Worm (Caenorhabditis elegans) whole organism, early embryonic: ENCODE measurements around the gene dop-4.

Experiments
- B0310.2 ChIP-seq: sonication (generic microtip); optimal IDR thresholded peaks from 2 replicates; lab custom pipeline; 2016; ENCODE audit warnings: mild to moderate bottlenecking, missing genetic modification characterization, missing compliant biosample characterization
- F13C5.2 ChIP-seq: sonication (generic microtip); optimal IDR thresholded peaks from 2 replicates; lab custom pipeline; 2017; ENCODE audit warnings: mild to moderate bottlenecking, missing genetic modification characterization, inconsistent platforms, missing compliant biosample characterization
- aly-1 ChIP-seq: sonication (generic microtip); optimal IDR thresholded peaks from 2 replicates; lab custom pipeline; 2016; ENCODE audit warnings: missing genetic modification characterization, missing compliant biosample characterization
- ama-1 ChIP-seq: fragments of 150-350 bp; optimal IDR thresholded peaks from 2 replicates; lab custom pipeline; 2014
- ceh-13 ChIP-seq: fragments of 200-800 bp; sonication (Bioruptor generic); optimal IDR thresholded peaks from 2 replicates; lab custom pipeline; 2018; ENCODE audit warnings: mild to moderate bottlenecking, missing genetic modification characterization, missing compliant biosample characterization
- ceh-36 ChIP-seq: sonication (generic microtip); optimal IDR thresholded peaks from 2 replicates; lab custom pipeline; 2016; ENCODE audit warnings: missing genetic modification characterization, inconsistent platforms, missing compliant biosample characterization
- ets-7 ChIP-seq: sonication (generic microtip); optimal IDR thresholded peaks from 2 replicates; lab custom pipeline; 2016; ENCODE audit warnings: missing genotype, missing genetic modification characterization, missing compliant biosample characterization
- flt-1 ChIP-seq: fragments of 200-800 bp; sonication (Bioruptor generic); IDR thresholded peaks from 2 replicates; pipeline ENCODE4 v1.3.6; 2022; ENCODE audit warnings: missing genetic modification characterization, missing compliant biosample characterization
- hmbx-1 ChIP-seq: sonication (generic microtip); optimal IDR thresholded peaks from 2 replicates; lab custom pipeline; 2016; ENCODE audit warnings: mild to moderate bottlenecking, missing genetic modification characterization, missing compliant biosample characterization
- hmg-4 ChIP-seq: fragments of 200-800 bp; sonication (Bioruptor generic); optimal IDR thresholded peaks from 2 replicates; lab custom pipeline; 2018; ENCODE audit warnings: mild to moderate bottlenecking, missing genetic modification characterization, missing compliant biosample characterization
- hnd-1 ChIP-seq: sonication (generic microtip); optimal IDR thresholded peaks from 2 replicates; lab custom pipeline; 2016; ENCODE audit warnings: missing genetic modification characterization, missing compliant biosample characterization
- pes-1 ChIP-seq: fragments of 200-800 bp; sonication (Bioruptor generic); IDR thresholded peaks from 2 replicates; pipeline ENCODE4 v1.3.6; 2022; ENCODE audit warnings: missing genetic modification reagents, missing genetic modification characterization, missing compliant biosample characterization
- scrt-1 ChIP-seq: fragments of 200-800 bp; sonication (Bioruptor generic); IDR thresholded peaks from 2 replicates; pipeline ENCODE4 v1.3.6; 2022; ENCODE audit warnings: missing genetic modification characterization, missing compliant biosample characterization
- sea-1 ChIP-seq: fragments of 200-800 bp; sonication (Bioruptor generic); conservative IDR thresholded peaks from 2 replicates; pipeline ENCODE4 v1.3.6; 2022; ENCODE audit warnings: missing genetic modification characterization, missing compliant biosample characterization
- tbx-11 ChIP-seq: fragments of 200-800 bp; sonication (Bioruptor generic); IDR thresholded peaks from 2 replicates; pipeline ENCODE4 v1.3.6; 2022; ENCODE audit warnings: missing genetic modification characterization, missing compliant biosample characterization
- tbx-37 ChIP-seq: fragments of 200-800 bp; sonication (Bioruptor generic); conservative IDR thresholded peaks from 2 replicates; pipeline ENCODE4 v1.3.6; 2022; ENCODE audit warnings: missing genetic modification reagents, missing genetic modification characterization, missing compliant biosample characterization
- tra-4 ChIP-seq: sonication (generic microtip); optimal IDR thresholded peaks from 2 replicates; lab custom pipeline; 2017; ENCODE audit warnings: missing genetic modification characterization, missing compliant biosample characterization

Gene dop-4

DNA sequence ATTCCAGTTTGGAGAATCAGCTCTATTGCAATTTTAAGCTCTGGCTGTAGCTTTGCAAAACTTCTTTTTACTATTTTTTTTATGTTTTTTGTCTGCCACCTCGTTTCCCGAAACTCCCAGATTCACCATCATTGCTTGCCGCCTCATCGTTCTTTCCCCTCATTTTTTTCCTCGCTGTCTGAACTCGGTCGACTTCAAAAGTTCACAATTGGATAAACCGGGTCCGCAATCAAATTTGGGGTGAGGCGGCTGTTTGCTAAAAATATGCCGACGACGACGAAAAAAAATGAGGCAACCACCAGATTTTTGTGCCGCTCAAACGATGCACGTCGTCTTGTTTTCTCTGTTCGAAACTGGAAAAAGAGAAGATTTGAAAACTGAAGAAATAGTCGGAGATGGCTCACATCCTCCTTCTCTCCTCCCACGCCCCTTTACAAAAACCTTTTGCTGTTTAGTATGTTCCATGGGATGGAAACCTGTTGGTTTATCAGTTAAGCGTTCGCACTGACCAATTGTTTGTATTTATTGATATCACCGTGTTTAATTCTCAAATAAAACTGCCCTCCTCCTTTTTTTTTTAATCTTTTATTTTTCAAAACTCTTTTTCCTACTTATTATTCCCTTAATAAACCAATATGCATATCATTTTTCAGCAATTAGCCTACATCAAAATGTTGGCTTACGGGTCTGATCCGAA, at the start of gene dop-4:
Gene dop-4 (plus strand): TSS at position 647 of the 697 bp plus-strand sequence.
- TF ChIP-seq tbx-11 (GFP tag; lab: Robert Waterston, UW) (no peak), hmg-4 (no peak)

DNA sequence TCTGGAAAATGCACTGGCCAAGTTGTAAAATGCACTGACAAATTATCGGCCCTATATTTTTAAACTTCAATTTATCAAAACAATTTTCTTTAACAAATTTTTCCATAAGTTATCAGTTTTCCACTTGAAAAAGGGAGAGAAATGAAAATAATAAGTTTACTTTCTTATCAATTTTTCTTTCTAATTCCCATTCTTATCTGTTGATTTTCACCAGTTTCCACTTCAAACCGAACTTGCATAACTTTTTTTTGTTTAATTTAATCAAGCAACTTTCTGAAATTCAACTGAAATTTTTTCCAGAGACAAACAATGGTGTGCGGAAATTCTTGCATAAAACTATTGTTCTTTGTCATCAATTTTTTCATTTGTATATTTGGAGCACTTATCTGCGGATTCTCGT, 49.3 kb upstream of the dop-4 start, which contains the start of gene tsp-9:
Gene tsp-9 (plus strand): TSS at position 301 of the 400 bp plus-strand sequence.
- TF ChIP-seq hmg-4: no peak
- no peak for TF ChIP-seq scrt-1 (GFP tag; lab: Robert Waterston, UW)
- TF ChIP-seq tbx-37 (GFP tag; lab: Robert Waterston, UW): no peak
- TF ChIP-seq hmbx-1 (tag; lab: Kevin White, UChicago): no peak
- TF ChIP-seq ets-7 (tag; lab: Kevin White, UChicago): no peak
- no peak for TF ChIP-seq pes-1 (GFP tag; lab: Robert Waterston, UW)
- no peak for TF ChIP-seq ama-1 (lab: Kevin White, UChicago)
- no peak for TF ChIP-seq flt-1 (GFP tag; lab: Robert Waterston, UW)
- TF ChIP-seq ceh-13: no peak
- no peak for TF ChIP-seq B0310.2 (tag; lab: Kevin White, UChicago)
- no peak for TF ChIP-seq tbx-11 (GFP tag; lab: Robert Waterston, UW)
- TF ChIP-seq F13C5.2 (tag; lab: Kevin White, UChicago): no peak
- no peak for TF ChIP-seq sea-1

DNA sequence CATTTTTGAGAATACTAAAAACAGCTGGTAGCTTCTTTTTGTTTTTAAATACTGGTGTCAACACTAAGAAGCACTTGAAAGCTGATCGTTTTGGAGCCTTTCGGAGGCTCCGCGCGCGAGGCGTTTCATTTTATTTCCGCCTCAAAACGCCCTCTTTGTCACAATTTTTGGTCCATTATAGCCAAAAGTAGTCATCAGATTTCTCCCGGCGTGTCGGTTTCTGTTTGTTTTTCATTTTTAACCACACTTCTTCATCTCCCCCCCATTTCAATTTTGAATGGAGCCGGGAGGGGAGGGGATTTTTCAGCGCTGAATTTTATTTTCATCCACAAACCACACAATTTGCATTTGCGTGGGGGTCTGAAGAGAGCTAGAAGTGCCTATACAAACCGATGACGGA, 45.3 kb upstream of the dop-4 start, which contains the start of gene C25G6.4:
Gene C25G6.4 (minus strand): TSS at position 101 of the 400 bp plus-strand sequence.
- no peak for TF ChIP-seq ceh-36 (tag; lab: Kevin White, UChicago)
- TF ChIP-seq tbx-37 (GFP tag; lab: Robert Waterston, UW): no peak
- no peak for TF ChIP-seq sea-1
- no peak for TF ChIP-seq ama-1 (lab: Kevin White, UChicago)
- no peak for TF ChIP-seq F13C5.2 (tag; lab: Kevin White, UChicago)
- no peak for TF ChIP-seq ceh-13
- no peak for TF ChIP-seq aly-1 (tag; lab: Kevin White, UChicago)
- no peak for TF ChIP-seq flt-1 (GFP tag; lab: Robert Waterston, UW)

DNA sequence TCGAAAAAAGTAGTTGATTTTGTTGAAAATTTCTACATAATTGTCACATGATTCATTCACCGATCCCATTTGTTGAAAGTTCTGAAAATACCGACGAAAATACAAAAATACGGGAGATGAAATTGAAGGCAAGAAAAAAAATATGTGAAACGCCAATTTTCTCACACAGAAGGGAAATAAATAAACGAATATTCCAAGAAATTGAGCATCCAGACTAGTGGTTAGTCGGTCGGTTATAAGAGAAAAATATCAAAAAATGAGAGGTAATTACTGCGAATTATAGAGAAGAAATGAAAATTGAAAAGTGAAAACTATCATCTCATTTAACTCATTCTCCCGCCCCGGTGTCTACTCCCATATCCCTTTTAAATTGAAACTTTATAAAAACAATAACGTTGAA, 39.5 kb upstream of the dop-4 start, which contains the start of gene npr-11:
Gene npr-11 (minus strand): TSS at position 101 of the 400 bp plus-strand sequence.
- TF ChIP-seq pes-1 (GFP tag; lab: Robert Waterston, UW): no peak
- TF ChIP-seq ama-1 (lab: Kevin White, UChicago): no peak
- TF ChIP-seq B0310.2 (tag; lab: Kevin White, UChicago): no peak
- no peak for TF ChIP-seq ets-7 (tag; lab: Kevin White, UChicago)
- no peak for TF ChIP-seq flt-1 (GFP tag; lab: Robert Waterston, UW)
- no peak for TF ChIP-seq tra-4 (tag; lab: Kevin White, UChicago)
- no peak for TF ChIP-seq ceh-36 (tag; lab: Kevin White, UChicago)
- no peak for TF ChIP-seq tbx-37 (GFP tag; lab: Robert Waterston, UW)
- TF ChIP-seq F13C5.2 (tag; lab: Kevin White, UChicago): no peak
- TF ChIP-seq sea-1: no peak
- no peak for TF ChIP-seq hmbx-1 (tag; lab: Kevin White, UChicago)
- no peak for TF ChIP-seq ceh-13
- no peak for TF ChIP-seq hmg-4
- TF ChIP-seq aly-1 (tag; lab: Kevin White, UChicago): no peak
- no peak for TF ChIP-seq hnd-1 (tag; lab: Kevin White, UChicago)
- no peak for TF ChIP-seq scrt-1 (GFP tag; lab: Robert Waterston, UW)

DNA sequence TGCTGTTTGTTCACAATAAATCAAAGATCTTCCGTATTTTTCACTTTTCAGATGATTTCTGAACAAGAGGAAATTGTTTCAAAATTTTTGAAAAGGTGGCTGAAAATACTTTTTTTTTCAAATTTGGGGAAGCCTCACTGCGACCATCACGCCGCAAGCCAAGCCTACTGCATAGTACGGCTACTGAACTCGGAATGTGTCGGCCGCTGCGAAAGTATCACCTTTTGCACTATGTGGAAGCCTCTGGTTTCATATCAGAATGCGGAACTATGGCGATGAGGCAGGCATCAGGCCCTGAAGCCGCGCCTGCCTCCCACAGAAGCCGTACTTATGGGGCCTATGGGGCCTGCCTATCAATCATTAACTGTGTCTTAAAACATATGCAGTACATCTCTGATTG, 37.4 kb upstream of the dop-4 start:
- TF ChIP-seq hmbx-1 (tag; lab: Kevin White, UChicago) (no peak), ets-7 (tag; lab: Kevin White, UChicago) (no peak), hnd-1 (tag; lab: Kevin White, UChicago) (no peak), tra-4 (tag; lab: Kevin White, UChicago) (no peak), hmg-4 (no peak), F13C5.2 (tag; lab: Kevin White, UChicago) (no peak), B0310.2 (tag; lab: Kevin White, UChicago) (no peak)

DNA sequence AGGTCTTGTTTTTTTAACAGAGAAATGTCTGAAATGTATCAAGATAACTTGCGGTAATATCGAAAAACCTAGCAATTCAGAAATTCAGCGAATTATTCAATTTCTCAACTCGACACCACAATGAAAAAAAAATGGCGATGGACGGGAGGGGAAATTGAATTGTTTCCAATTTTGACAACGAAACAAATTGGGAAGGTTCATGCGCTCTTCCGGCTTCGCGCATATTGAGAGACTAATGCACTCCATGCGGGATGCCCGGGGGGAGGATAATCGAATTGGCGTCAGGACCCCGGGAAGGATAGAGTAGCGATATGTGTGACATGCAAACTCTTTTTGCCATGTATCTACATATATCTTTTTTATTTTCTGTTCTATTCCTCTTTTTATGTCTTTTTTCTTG, 29.7 kb upstream of the dop-4 start:
- TF ChIP-seq ceh-13: no peak
- no peak for TF ChIP-seq tbx-11 (GFP tag; lab: Robert Waterston, UW)
- TF ChIP-seq ets-7 (tag; lab: Kevin White, UChicago): no peak
- no peak for TF ChIP-seq hnd-1 (tag; lab: Kevin White, UChicago)
- TF ChIP-seq hmbx-1 (tag; lab: Kevin White, UChicago): no peak
- TF ChIP-seq B0310.2 (tag; lab: Kevin White, UChicago): no peak
- no peak for TF ChIP-seq ceh-36 (tag; lab: Kevin White, UChicago)
- TF ChIP-seq F13C5.2 (tag; lab: Kevin White, UChicago): no peak
- no peak for TF ChIP-seq pes-1 (GFP tag; lab: Robert Waterston, UW)
- TF ChIP-seq ama-1 (lab: Kevin White, UChicago): no peak
- TF ChIP-seq scrt-1 (GFP tag; lab: Robert Waterston, UW): no peak
- no peak for TF ChIP-seq hmg-4
- no peak for TF ChIP-seq flt-1 (GFP tag; lab: Robert Waterston, UW)
- no peak for TF ChIP-seq tra-4 (tag; lab: Kevin White, UChicago)
- no peak for TF ChIP-seq aly-1 (tag; lab: Kevin White, UChicago)
- no peak for TF ChIP-seq tbx-37 (GFP tag; lab: Robert Waterston, UW)
- no peak for TF ChIP-seq sea-1

DNA sequence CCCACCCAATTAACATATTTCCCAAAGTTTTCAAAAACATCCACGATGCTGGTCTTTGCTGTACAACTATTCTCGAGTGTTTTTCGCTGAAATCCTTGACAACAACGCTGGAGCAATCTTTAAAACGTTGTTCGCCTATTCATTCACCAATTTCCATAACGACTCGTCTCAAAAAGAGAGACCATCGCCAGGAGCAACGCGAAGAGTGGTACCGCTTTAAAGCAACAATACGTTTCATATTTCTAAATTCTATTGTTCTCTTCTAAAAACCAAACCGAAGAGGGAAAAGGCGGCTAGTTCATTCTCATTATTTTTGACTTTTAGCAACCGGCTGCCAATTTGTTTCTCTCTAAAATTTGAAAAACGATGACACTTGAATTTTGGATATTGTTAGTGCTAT, 24.5 kb upstream of the dop-4 start, which contains the start of gene C25G6.1:
Gene C25G6.1 (plus strand): TSS at position 301 of the 400 bp plus-strand sequence.
- TF ChIP-seq ama-1 (lab: Kevin White, UChicago) (no peak), tbx-37 (GFP tag; lab: Robert Waterston, UW) (no peak), tbx-11 (GFP tag; lab: Robert Waterston, UW) (no peak)
